Worm (Caenorhabditis elegans) whole organism, midembryonic: Measurements from ENCODE around the gene Y54F10BM.20.
A peak's percentile ranks its signal among the peaks of the same experiment; 100 is the strongest.

Experiments
- T22C8.4 ChIP-seq: fragments of 200-800 bp; sonication (Bioruptor generic); IDR thresholded peaks from 2 replicates; pipeline ENCODE4 v1.3.6; 2022; ENCODE audit warnings: missing genetic modification characterization, missing compliant biosample characterization
- cog-1 ChIP-seq: sonication (generic microtip); optimal IDR thresholded peaks from 2 replicates; lab custom pipeline; 2016; ENCODE audit warnings: missing genetic modification characterization, missing compliant biosample characterization
- flt-1 ChIP-seq: fragments of 200-800 bp; sonication (Bioruptor generic); IDR thresholded peaks from 2 replicates; pipeline ENCODE4 v1.3.6; 2022; ENCODE audit warnings: missing genetic modification characterization, missing compliant biosample characterization
- klf-2 ChIP-seq: fragments of 200-800 bp; sonication (Bioruptor generic); conservative IDR thresholded peaks from 2 replicates; pipeline ENCODE4 v1.3.6; 2022; ENCODE audit warnings: missing genetic modification reagents, missing genetic modification characterization, missing compliant biosample characterization
- med-1 ChIP-seq: sonication (generic microtip); optimal IDR thresholded peaks from 2 replicates; lab custom pipeline; 2017; ENCODE audit warnings: missing genetic modification characterization, mild to moderate bottlenecking, missing compliant biosample characterization, antibody characterized with exemption, missing genetic modification reagents; ENCODE audit not compliant: insufficient read depth
- ref-1 ChIP-seq: fragments of 200-800 bp; sonication (Bioruptor generic); conservative IDR thresholded peaks from 2 replicates; pipeline ENCODE4 v1.3.6; 2022; ENCODE audit warnings: missing genetic modification reagents, missing genetic modification characterization, missing compliant biosample characterization
- tab-1 ChIP-seq: fragments of 200-800 bp; sonication (Bioruptor generic); IDR thresholded peaks from 2 replicates; pipeline ENCODE4 v1.3.6; 2022; ENCODE audit warnings: missing genetic modification characterization, missing compliant biosample characterization
- ztf-23 ChIP-seq: fragments of 200-800 bp; sonication (Bioruptor generic); IDR thresholded peaks from 2 replicates; pipeline ENCODE4 v1.3.6; 2022; ENCODE audit warnings: missing genetic modification reagents, missing genetic modification characterization, missing compliant biosample characterization
- ztf-29 ChIP-seq: fragments of 200-800 bp; sonication (Bioruptor generic); IDR thresholded peaks from 2 replicates; pipeline ENCODE4 v1.3.6; 2022; ENCODE audit warnings: missing genetic modification reagents, missing genetic modification characterization, missing compliant biosample characterization

The Y54F10BM.20 gene

ce11 chrIII:2310996-2311395 lies 2.9 kb downstream of the Y54F10BM.20 start:
- TF ChIP-seq cog-1 (tag; lab: Kevin White, UChicago): no peak
- no peak for TF ChIP-seq ref-1
- TF ChIP-seq T22C8.4: no peak
- TF ChIP-seq ztf-29 (GFP tag; lab: Robert Waterston, UW): no peak
- TF ChIP-seq med-1 (GFP tag; lab: Kevin White, UChicago): no peak
- no peak for TF ChIP-seq klf-2 (GFP tag; lab: Robert Waterston, UW)
- no peak for TF ChIP-seq tab-1 (GFP tag; lab: Robert Waterston, UW)
- TF ChIP-seq ztf-23 (GFP tag; lab: Robert Waterston, UW): no peak
- TF ChIP-seq flt-1 (GFP tag; lab: Robert Waterston, UW): no peak

ce11 chrIII:2313985-2314494 lies 6.0 kb downstream of the Y54F10BM.20 start, which contains the start of the genes fbxa-66 and iffb-1:
Gene fbxa-66 (minus strand): TSS chrIII:2314035.
Gene iffb-1 (plus strand): TSS chrIII:2314436.
- TF ChIP-seq ref-1: no peak
- no peak for TF ChIP-seq klf-2 (GFP tag; lab: Robert Waterston, UW)
- TF ChIP-seq tab-1 (GFP tag; lab: Robert Waterston, UW): no peak

- TF ChIP-seq tab-1 (GFP tag; lab: Robert Waterston, UW) (0 out of 2 replicates have a peak, but pooled peaks have one; percentile 5), med-1 (GFP tag; lab: Kevin White, UChicago) (no peak)
These were observed 6.6 kb downstream of the Y54F10BM.20 start for ce11 chrIII:2314678-2315077.

- TF ChIP-seq ztf-23 (GFP tag; lab: Robert Waterston, UW) (no peak), flt-1 (GFP tag; lab: Robert Waterston, UW) (no peak), ref-1 (no peak), cog-1 (tag; lab: Kevin White, UChicago) (no peak), med-1 (GFP tag; lab: Kevin White, UChicago) (no peak), klf-2 (GFP tag; lab: Robert Waterston, UW) (no peak), T22C8.4 (no peak), ztf-29 (GFP tag; lab: Robert Waterston, UW) (no peak), tab-1 (GFP tag; lab: Robert Waterston, UW) (no peak)
These were observed 8.4 kb downstream of the Y54F10BM.20 start for ce11 chrIII:2316439-2316838.

ce11 chrIII:2324703-2325102 lies 16.6 kb downstream of the Y54F10BM.20 start:
- TF ChIP-seq cog-1 (tag; lab: Kevin White, UChicago): no peak
- no peak for TF ChIP-seq ztf-23 (GFP tag; lab: Robert Waterston, UW)
- no peak for TF ChIP-seq ref-1
- TF ChIP-seq tab-1 (GFP tag; lab: Robert Waterston, UW): no peak
- TF ChIP-seq ztf-29 (GFP tag; lab: Robert Waterston, UW): no peak
- no peak for TF ChIP-seq med-1 (GFP tag; lab: Kevin White, UChicago)
- TF ChIP-seq klf-2 (GFP tag; lab: Robert Waterston, UW): no peak
- TF ChIP-seq T22C8.4: no peak
- TF ChIP-seq flt-1 (GFP tag; lab: Robert Waterston, UW): no peak

ce11 chrIII:2328612-2329011 lies 20.6 kb downstream of the Y54F10BM.20 start:
- TF ChIP-seq ztf-29 (GFP tag; lab: Robert Waterston, UW) (no peak), T22C8.4 (peak; percentile 78), klf-2 (GFP tag; lab: Robert Waterston, UW) (no peak), med-1 (GFP tag; lab: Kevin White, UChicago) (no peak), tab-1 (GFP tag; lab: Robert Waterston, UW) (no peak), flt-1 (GFP tag; lab: Robert Waterston, UW) (no peak), ztf-23 (GFP tag; lab: Robert Waterston, UW) (no peak)

- TF ChIP-seq med-1 (GFP tag; lab: Kevin White, UChicago): no peak
- TF ChIP-seq T22C8.4: no peak
- TF ChIP-seq flt-1 (GFP tag; lab: Robert Waterston, UW): no peak
- no peak for TF ChIP-seq tab-1 (GFP tag; lab: Robert Waterston, UW)
- TF ChIP-seq klf-2 (GFP tag; lab: Robert Waterston, UW): no peak
- TF ChIP-seq cog-1 (tag; lab: Kevin White, UChicago): no peak
- TF ChIP-seq ref-1: no peak
- TF ChIP-seq ztf-29 (GFP tag; lab: Robert Waterston, UW): no peak
- TF ChIP-seq ztf-23 (GFP tag; lab: Robert Waterston, UW): no peak
These were observed 21.3 kb downstream of the Y54F10BM.20 start, which contains the start of gene Y54F10BM.12 for ce11 chrIII:2329336-2329735. Gene Y54F10BM.12 (minus strand): TSS chrIII:2329679.

- no peak for TF ChIP-seq ztf-29 (GFP tag; lab: Robert Waterston, UW)
- no peak for TF ChIP-seq klf-2 (GFP tag; lab: Robert Waterston, UW)
- TF ChIP-seq med-1 (GFP tag; lab: Kevin White, UChicago): no peak
- no peak for TF ChIP-seq cog-1 (tag; lab: Kevin White, UChicago)
- no peak for TF ChIP-seq tab-1 (GFP tag; lab: Robert Waterston, UW)
- no peak for TF ChIP-seq flt-1 (GFP tag; lab: Robert Waterston, UW)
- no peak for TF ChIP-seq T22C8.4
- no peak for TF ChIP-seq ztf-23 (GFP tag; lab: Robert Waterston, UW)
- TF ChIP-seq ref-1: no peak
These were observed 22.3 kb downstream of the Y54F10BM.20 start for ce11 chrIII:2330389-2330788.

ce11 chrIII:2331033-2331625 lies 23.1 kb downstream of the Y54F10BM.20 start, which contains the start of the genes Y54F10BM.13 and ppm-1.D:
Gene Y54F10BM.13 (minus strand): TSS chrIII:2331083.
Gene ppm-1.D (plus strand): TSS chrIII:2331572.
- no peak for TF ChIP-seq T22C8.4
- no peak for TF ChIP-seq ref-1
- no peak for TF ChIP-seq ztf-29 (GFP tag; lab: Robert Waterston, UW)
- TF ChIP-seq tab-1 (GFP tag; lab: Robert Waterston, UW): no peak

- TF ChIP-seq med-1 (GFP tag; lab: Kevin White, UChicago): no peak
- no peak for TF ChIP-seq cog-1 (tag; lab: Kevin White, UChicago)
- no peak for TF ChIP-seq ztf-23 (GFP tag; lab: Robert Waterston, UW)
- no peak for TF ChIP-seq ref-1
- no peak for TF ChIP-seq T22C8.4
- TF ChIP-seq flt-1 (GFP tag; lab: Robert Waterston, UW): no peak
- TF ChIP-seq tab-1 (GFP tag; lab: Robert Waterston, UW): no peak
- no peak for TF ChIP-seq klf-2 (GFP tag; lab: Robert Waterston, UW)
- TF ChIP-seq ztf-29 (GFP tag; lab: Robert Waterston, UW): no peak
These were observed 35.2 kb downstream of the Y54F10BM.20 start, which contains the start of gene phf-5 for ce11 chrIII:2343273-2343672. Gene phf-5 (plus strand): TSS chrIII:2343573.
